Fruit fly (Drosophila melanogaster): ENCODE measurements around the gene CG14406.

Gene CG14406

dm6 chrX:14951346-14951862, 40.8 kb upstream of the CG14406 start:
- TF ChIP-seq CG9705 (GFP tag; optimal IDR thresholded peaks at IDR 0.05) (no peak), dl (GFP tag; optimal IDR thresholded peaks at IDR 0.05; ENCODE audit: insufficient read depth in 1 of 2, partially characterized antibody in 2 of 2) (peak in 1 of 2 experiments; percentile 26), Rel (GFP tag; optimal IDR thresholded peaks at IDR 0.05) (no peak), Rel (tag; optimal IDR thresholded peaks at IDR 0.05) (peak; percentile 100), sv (GFP tag; optimal IDR thresholded peaks at IDR 0.05) (no peak), Hnf4 (GFP tag; optimal IDR thresholded peaks at IDR 0.05) (peak; percentile 54), br (GFP tag; optimal IDR thresholded peaks at IDR 0.05) (peak; percentile 25), Mio (GFP tag; optimal IDR thresholded peaks at IDR 0.05) (no peak)

- TF ChIP-seq usp (GFP tag; optimal IDR thresholded peaks at IDR 0.05) (no peak), Hr78 (GFP tag; optimal IDR thresholded peaks at IDR 0.05) (no peak), Dif (GFP tag; optimal IDR thresholded peaks at IDR 0.05; ENCODE audit: partially characterized antibody) (peak; percentile 54), br (GFP tag; optimal IDR thresholded peaks at IDR 0.05) (peak; percentile 97), Abd-B (GFP tag; optimal IDR thresholded peaks at IDR 0.05) (no peak), CrebA (GFP tag; optimal IDR thresholded peaks at IDR 0.05; ENCODE audit: borderline replicate concordance) (peak; percentile 89), sage (GFP tag; optimal IDR thresholded peaks at IDR 0.05) (peak; percentile 94), Vsx2 (GFP tag; optimal IDR thresholded peaks at IDR 0.05; ENCODE audit: partially characterized antibody) (peak; percentile 70), GATAd (GFP tag; optimal IDR thresholded peaks at IDR 0.05) (peak; percentile 90), lola (GFP tag; optimal IDR thresholded peaks at IDR 0.05) (no peak), sv (GFP tag; optimal IDR thresholded peaks at IDR 0.05) (peak; percentile 89), dl (GFP tag; optimal IDR thresholded peaks at IDR 0.05; ENCODE audit: insufficient read depth in 1 of 2, partially characterized antibody in 2 of 2) (peak in 1 of 2 experiments; percentile 27), foxo (GFP tag; optimal IDR thresholded peaks at IDR 0.05) (peak; percentile 52 to 98), Rel (GFP tag; optimal IDR thresholded peaks at IDR 0.05) (peak; percentile 74), Rel (tag; optimal IDR thresholded peaks at IDR 0.05) (peak; percentile 83), psq (GFP tag; optimal IDR thresholded peaks at IDR 0.05) (peak; percentile 97), fru (GFP tag; optimal IDR thresholded peaks at IDR 0.05) (peak; percentile 98), woc (GFP tag; optimal IDR thresholded peaks at IDR 0.05) (peak; percentile 97), brk (GFP tag; optimal IDR thresholded peaks at IDR 0.05) (peak; percentile 93), Sp1 (GFP tag; optimal IDR thresholded peaks at IDR 0.05) (peak; percentile 99), CG9705 (GFP tag; optimal IDR thresholded peaks at IDR 0.05) (peak; percentile 97), ey (GFP tag; optimal IDR thresholded peaks at IDR 0.05) (peak; percentile 97), CG32264 (GFP tag; optimal IDR thresholded peaks at IDR 0.05) (peak; percentile 89), tai (GFP tag; optimal IDR thresholded peaks at IDR 0.05) (peak; percentile 93), Jra (GFP tag; optimal IDR thresholded peaks at IDR 0.05) (peak; percentile 93), OdsH (GFP tag; optimal IDR thresholded peaks at IDR 0.05) (peak; percentile 97), Myc (optimal IDR thresholded peaks at IDR 0.05) (no peak), rgr (GFP tag; optimal IDR thresholded peaks at IDR 0.05) (peak; percentile 98), Dfd (GFP tag; optimal IDR thresholded peaks at IDR 0.05) (peak; percentile 94), dsf (GFP tag; optimal IDR thresholded peaks at IDR 0.05; ENCODE audit: borderline replicate concordance) (peak; percentile 88), Mio (GFP tag; optimal IDR thresholded peaks at IDR 0.05) (peak; percentile 66), Hr83 (GFP tag; optimal IDR thresholded peaks at IDR 0.05; ENCODE audit: poor library complexity, severe bottlenecking) (no peak), pan (optimal IDR thresholded peaks at IDR 0.05) (no peak), N (GFP tag; optimal IDR thresholded peaks at IDR 0.05) (no peak), dmrt93B (GFP tag; optimal IDR thresholded peaks at IDR 0.05) (peak; percentile 99), Hnf4 (GFP tag; optimal IDR thresholded peaks at IDR 0.05) (peak; percentile 95), jim (GFP tag; optimal IDR thresholded peaks at IDR 0.05) (peak; percentile 38), h (GFP tag; optimal IDR thresholded peaks at IDR 0.05) (peak; percentile 98), HLH106 (tag; optimal IDR thresholded peaks at IDR 0.05) (peak; percentile 99)
These were observed 39.9 kb upstream of the CG14406 start for dm6 chrX:14950273-14951272.

All from whole organism, wandering third instar larva.